Worm (Caenorhabditis elegans) whole organism, early embryonic: ENCODE results near the gene gtf-2E1.

Experiments used
- B0310.2 ChIP-seq: sonication (generic microtip); optimal IDR thresholded peaks from 2 replicates; lab custom pipeline; 2016; ENCODE audit warnings: mild to moderate bottlenecking, missing genetic modification characterization, missing compliant biosample characterization
- F13C5.2 ChIP-seq: sonication (generic microtip); optimal IDR thresholded peaks from 2 replicates; lab custom pipeline; 2017; ENCODE audit warnings: mild to moderate bottlenecking, missing genetic modification characterization, inconsistent platforms, missing compliant biosample characterization
- aly-1 ChIP-seq: sonication (generic microtip); optimal IDR thresholded peaks from 2 replicates; lab custom pipeline; 2016; ENCODE audit warnings: missing genetic modification characterization, missing compliant biosample characterization
- ama-1 ChIP-seq: fragments of 150-350 bp; optimal IDR thresholded peaks from 2 replicates; lab custom pipeline; 2014
- ceh-13 ChIP-seq: fragments of 200-800 bp; sonication (Bioruptor generic); optimal IDR thresholded peaks from 2 replicates; lab custom pipeline; 2018; ENCODE audit warnings: mild to moderate bottlenecking, missing genetic modification characterization, missing compliant biosample characterization
- ceh-36 ChIP-seq: sonication (generic microtip); optimal IDR thresholded peaks from 2 replicates; lab custom pipeline; 2016; ENCODE audit warnings: missing genetic modification characterization, inconsistent platforms, missing compliant biosample characterization
- ets-7 ChIP-seq: sonication (generic microtip); optimal IDR thresholded peaks from 2 replicates; lab custom pipeline; 2016; ENCODE audit warnings: missing genotype, missing genetic modification characterization, missing compliant biosample characterization
- flt-1 ChIP-seq: fragments of 200-800 bp; sonication (Bioruptor generic); IDR thresholded peaks from 2 replicates; pipeline ENCODE4 v1.3.6; 2022; ENCODE audit warnings: missing genetic modification characterization, missing compliant biosample characterization
- hmbx-1 ChIP-seq: sonication (generic microtip); optimal IDR thresholded peaks from 2 replicates; lab custom pipeline; 2016; ENCODE audit warnings: mild to moderate bottlenecking, missing genetic modification characterization, missing compliant biosample characterization
- hmg-4 ChIP-seq: fragments of 200-800 bp; sonication (Bioruptor generic); optimal IDR thresholded peaks from 2 replicates; lab custom pipeline; 2018; ENCODE audit warnings: mild to moderate bottlenecking, missing genetic modification characterization, missing compliant biosample characterization
- hnd-1 ChIP-seq: sonication (generic microtip); optimal IDR thresholded peaks from 2 replicates; lab custom pipeline; 2016; ENCODE audit warnings: missing genetic modification characterization, missing compliant biosample characterization
- pes-1 ChIP-seq: fragments of 200-800 bp; sonication (Bioruptor generic); IDR thresholded peaks from 2 replicates; pipeline ENCODE4 v1.3.6; 2022; ENCODE audit warnings: missing genetic modification reagents, missing genetic modification characterization, missing compliant biosample characterization
- scrt-1 ChIP-seq: fragments of 200-800 bp; sonication (Bioruptor generic); IDR thresholded peaks from 2 replicates; pipeline ENCODE4 v1.3.6; 2022; ENCODE audit warnings: missing genetic modification characterization, missing compliant biosample characterization
- sea-1 ChIP-seq: fragments of 200-800 bp; sonication (Bioruptor generic); conservative IDR thresholded peaks from 2 replicates; pipeline ENCODE4 v1.3.6; 2022; ENCODE audit warnings: missing genetic modification characterization, missing compliant biosample characterization
- tbx-11 ChIP-seq: fragments of 200-800 bp; sonication (Bioruptor generic); IDR thresholded peaks from 2 replicates; pipeline ENCODE4 v1.3.6; 2022; ENCODE audit warnings: missing genetic modification characterization, missing compliant biosample characterization
- tbx-37 ChIP-seq: fragments of 200-800 bp; sonication (Bioruptor generic); conservative IDR thresholded peaks from 2 replicates; pipeline ENCODE4 v1.3.6; 2022; ENCODE audit warnings: missing genetic modification reagents, missing genetic modification characterization, missing compliant biosample characterization
- tra-4 ChIP-seq: sonication (generic microtip); optimal IDR thresholded peaks from 2 replicates; lab custom pipeline; 2017; ENCODE audit warnings: missing genetic modification characterization, missing compliant biosample characterization

The gtf-2E1 gene

ce11 chrIV:17255001-17255400, at the start of gene gtf-2E1:
gtf-2E1 (plus strand) TSS chrIV:17255301.
- TF ChIP-seq scrt-1 (GFP tag; lab: Robert Waterston, UW) (no peak), ceh-13 (GFP tag; lab: Kevin White, UChicago) (no peak), aly-1 (tag; lab: Kevin White, UChicago) (no peak), flt-1 (no peak), ets-7 (tag; lab: Kevin White, UChicago) (no peak), ama-1 (lab: Kevin White, UChicago) (no peak), pes-1 (GFP tag; lab: Robert Waterston, UW) (no peak), tbx-37 (GFP tag; lab: Robert Waterston, UW) (no peak), hmbx-1 (tag; lab: Kevin White, UChicago) (no peak), tra-4 (no peak), ceh-36 (tag; lab: Kevin White, UChicago) (no peak), B0310.2 (tag; lab: Kevin White, UChicago) (no peak), hnd-1 (tag; lab: Kevin White, UChicago) (no peak), sea-1 (GFP tag; lab: Robert Waterston, UW) (no peak), hmg-4 (GFP tag; lab: Kevin White, UChicago) (no peak), F13C5.2 (no peak)

ce11 chrIV:17206745-17207144, 48.4 kb upstream of the gtf-2E1 start, which contains the start of gene cnnm-1:
cnnm-1 (minus strand) TSS chrIV:17206845.
- no peak for TF ChIP-seq hmbx-1 (tag; lab: Kevin White, UChicago)
- no peak for TF ChIP-seq tra-4
- TF ChIP-seq ceh-13 (GFP tag; lab: Kevin White, UChicago), result no peak
- no peak for TF ChIP-seq B0310.2 (tag; lab: Kevin White, UChicago)

- TF ChIP-seq ceh-36 (tag; lab: Kevin White, UChicago) (no peak), ets-7 (tag; lab: Kevin White, UChicago) (no peak), ama-1 (lab: Kevin White, UChicago) (no peak), ceh-13 (GFP tag; lab: Kevin White, UChicago) (no peak), B0310.2 (tag; lab: Kevin White, UChicago) (no peak), flt-1 (no peak), hnd-1 (tag; lab: Kevin White, UChicago) (no peak), tbx-37 (GFP tag; lab: Robert Waterston, UW) (no peak), tbx-11 (GFP tag; lab: Robert Waterston, UW) (no peak), F13C5.2 (no peak), hmbx-1 (tag; lab: Kevin White, UChicago) (no peak), sea-1 (GFP tag; lab: Robert Waterston, UW) (no peak), pes-1 (GFP tag; lab: Robert Waterston, UW) (no peak), aly-1 (tag; lab: Kevin White, UChicago) (no peak), tra-4 (no peak)
Measured at ce11 chrIV:17207864-17208263, 47.2 kb upstream of the gtf-2E1 start.

ce11 chrIV:17209309-17209708, 45.8 kb upstream of the gtf-2E1 start:
- TF ChIP-seq tra-4 (no peak), sea-1 (GFP tag; lab: Robert Waterston, UW) (no peak), aly-1 (tag; lab: Kevin White, UChicago) (no peak), tbx-11 (GFP tag; lab: Robert Waterston, UW) (no peak), ets-7 (tag; lab: Kevin White, UChicago) (no peak), B0310.2 (tag; lab: Kevin White, UChicago) (no peak), tbx-37 (GFP tag; lab: Robert Waterston, UW) (no peak), hnd-1 (tag; lab: Kevin White, UChicago) (no peak), hmg-4 (GFP tag; lab: Kevin White, UChicago) (no peak)

ce11 chrIV:17210754-17211153, 44.3 kb upstream of the gtf-2E1 start:
- TF ChIP-seq tra-4 (no peak), scrt-1 (GFP tag; lab: Robert Waterston, UW) (no peak), ceh-36 (tag; lab: Kevin White, UChicago) (no peak)

ce11 chrIV:17215070-17215469, 40.0 kb upstream of the gtf-2E1 start:
- TF ChIP-seq tbx-11 (GFP tag; lab: Robert Waterston, UW), result no peak
- TF ChIP-seq ceh-13 (GFP tag; lab: Kevin White, UChicago), result no peak
- TF ChIP-seq ama-1 (lab: Kevin White, UChicago), result no peak
- TF ChIP-seq B0310.2 (tag; lab: Kevin White, UChicago), result no peak
- no peak for TF ChIP-seq hmbx-1 (tag; lab: Kevin White, UChicago)
- TF ChIP-seq ets-7 (tag; lab: Kevin White, UChicago), result no peak
- no peak for TF ChIP-seq hnd-1 (tag; lab: Kevin White, UChicago)
- TF ChIP-seq sea-1 (GFP tag; lab: Robert Waterston, UW), result no peak
- TF ChIP-seq tra-4, result no peak
- TF ChIP-seq ceh-36 (tag; lab: Kevin White, UChicago), result no peak
- no peak for TF ChIP-seq pes-1 (GFP tag; lab: Robert Waterston, UW)
- TF ChIP-seq aly-1 (tag; lab: Kevin White, UChicago), result no peak
- no peak for TF ChIP-seq scrt-1 (GFP tag; lab: Robert Waterston, UW)
- TF ChIP-seq hmg-4 (GFP tag; lab: Kevin White, UChicago), result no peak
- TF ChIP-seq F13C5.2, result no peak
- TF ChIP-seq tbx-37 (GFP tag; lab: Robert Waterston, UW), result no peak
- no peak for TF ChIP-seq flt-1

ce11 chrIV:17216048-17216447, 39.1 kb upstream of the gtf-2E1 start, which contains the start of gene Y116A8B.1:
Y116A8B.1 (plus strand) TSS chrIV:17216348.
- no peak for TF ChIP-seq ceh-13 (GFP tag; lab: Kevin White, UChicago)
- TF ChIP-seq ceh-36 (tag; lab: Kevin White, UChicago), result no peak
- no peak for TF ChIP-seq flt-1
- no peak for TF ChIP-seq hmbx-1 (tag; lab: Kevin White, UChicago)
- no peak for TF ChIP-seq B0310.2 (tag; lab: Kevin White, UChicago)
- TF ChIP-seq tbx-11 (GFP tag; lab: Robert Waterston, UW), result no peak
